Worm (Caenorhabditis elegans): ENCODE measurements around the gene sym-2.

The sym-2 gene

ce11 chrII:9130339-9130738 lies 57.9 kb downstream of the sym-2 start:
- TF ChIP-seq M03D4.4 (tag; optimal IDR thresholded peaks at IDR 0.05) (no peak), nhr-76 (tag; optimal IDR thresholded peaks at IDR 0.05) (no peak), zip-8 (tag; optimal IDR thresholded peaks at IDR 0.05) (no peak), nhr-28 (tag; optimal IDR thresholded peaks at IDR 0.05) (no peak), blmp-1 (tag; optimal IDR thresholded peaks at IDR 0.05) (no peak), tbx-8 (GFP tag; optimal IDR thresholded peaks at IDR 0.05) (no peak), hlh-1 (tag; optimal IDR thresholded peaks at IDR 0.05) (no peak), ceh-43 (GFP tag; optimal IDR thresholded peaks at IDR 0.05) (no peak), ces-1 (GFP tag; optimal IDR thresholded peaks at IDR 0.05) (no peak), sptf-1 (tag; optimal IDR thresholded peaks at IDR 0.05) (no peak)

All from whole organism, mixed stage, embryonic.